Worm (Caenorhabditis elegans) whole organism, L4 larva: Measurements from ENCODE around the gene F18E3.13.

Source experiments
- F37D6.2 ChIP-seq: sonication (generic microtip); optimal IDR thresholded peaks from 2 replicates; lab custom pipeline; 2016; ENCODE audit warnings: mild to moderate bottlenecking, missing genetic modification characterization, missing compliant biosample characterization
- T20F7.1 ChIP-seq: fragments of 200-800 bp; sonication (Bioruptor generic); optimal IDR thresholded peaks from 2 replicates; lab custom pipeline; 2018; ENCODE audit warnings: mild to moderate bottlenecking, missing genetic modification characterization, missing compliant biosample characterization
- Y105C5A.15 ChIP-seq: fragments of 200-800 bp; sonication (Bioruptor generic); IDR thresholded peaks from 2 replicates; pipeline ENCODE4 v1.3.6; 2022; ENCODE audit warnings: missing genetic modification characterization, missing compliant biosample characterization
- Y5F2A.4 ChIP-seq: fragments of 200-800 bp; sonication (Bioruptor generic); optimal IDR thresholded peaks from 2 replicates; lab custom pipeline; 2018; ENCODE audit warnings: mild to moderate bottlenecking, missing genetic modification characterization, missing compliant biosample characterization
- Y75B8A.6 ChIP-seq: fragments of 200-800 bp; sonication (Bioruptor generic); IDR thresholded peaks from 2 replicates; pipeline ENCODE4 v1.3.6; 2022; ENCODE audit warnings: missing genetic modification reagents, missing genetic modification characterization, missing compliant biosample characterization
- aha-1 ChIP-seq: fragments of 150-350 bp; peaks from one replicate; lab custom pipeline; 2014; ENCODE audit warnings: missing biosample characterization, missing genetic modification characterization
- aly-2 ChIP-seq: sonication (generic microtip); optimal IDR thresholded peaks from 2 replicates; lab custom pipeline; 2018; ENCODE audit warnings: missing biosample characterization, missing genetic modification characterization
- ama-1 ChIP-seq: fragments of 150-350 bp; optimal IDR thresholded peaks from 2 replicates; lab custom pipeline; 2014; ENCODE audit warnings: inconsistent platforms, mixed read lengths
- attf-4 ChIP-seq: sonication (generic microtip); optimal IDR thresholded peaks from 3 replicates; lab custom pipeline; 2017; ENCODE audit warnings: missing biosample characterization, missing genetic modification characterization
- ceh-28 ChIP-seq: fragments of 150-350 bp; optimal IDR thresholded peaks from 2 replicates; lab custom pipeline; 2014; ENCODE audit warnings: missing biosample characterization, missing genetic modification reagents, missing genetic modification characterization
- ceh-62 ChIP-seq: sonication (generic microtip); optimal IDR thresholded peaks from 2 replicates; lab custom pipeline; 2017; ENCODE audit warnings: missing biosample characterization, missing genetic modification characterization
- daf-16 ChIP-seq, 3 experiments: sonication (generic microtip); optimal IDR thresholded peaks; 2 replicates each; lab custom pipeline; 2016 to 2017; ENCODE audit warnings: missing genetic modification characterization in 3 of 3, missing genetic modification reagents in 3 of 3, mild to moderate bottlenecking in 2 of 3, missing compliant biosample characterization in 2 of 3, missing biosample characterization in 1 of 3, moderate library complexity in 1 of 3
- dpl-1 ChIP-seq: fragments of 150-350 bp; optimal IDR thresholded peaks from 2 replicates; lab custom pipeline; 2014; ENCODE audit warnings: missing biosample characterization, missing genetic modification reagents, missing genetic modification characterization
- hif-1 ChIP-seq, 2 experiments: sonication (generic microtip); optimal IDR thresholded peaks; 2 replicates each; lab custom pipeline; 2016 to 2017; ENCODE audit warnings: missing compliant biosample characterization in 2 of 2, missing genetic modification characterization in 2 of 2, missing genetic modification reagents in 2 of 2, missing genotype in 2 of 2, mild to moderate bottlenecking in 1 of 2
- hlh-11 ChIP-seq: fragments of 200-800 bp; sonication (Bioruptor generic); optimal IDR thresholded peaks from 2 replicates; lab custom pipeline; 2018; ENCODE audit warnings: mild to moderate bottlenecking, missing genetic modification characterization, missing compliant biosample characterization
- lin-1 ChIP-seq: fragments of 200-800 bp; sonication (Bioruptor generic); IDR thresholded peaks from 2 replicates; pipeline ENCODE4 v1.3.6; 2022; ENCODE audit warnings: missing genetic modification reagents, missing genetic modification characterization, missing compliant biosample characterization
- lin-29 ChIP-seq: fragments of 200-800 bp; sonication (Bioruptor generic); IDR thresholded peaks from 2 replicates; pipeline ENCODE4 v1.3.6; 2022; ENCODE audit warnings: missing genetic modification reagents, missing genetic modification characterization, missing compliant biosample characterization
- lir-3 ChIP-seq: sonication (generic microtip); optimal IDR thresholded peaks from 2 replicates; lab custom pipeline; 2016; ENCODE audit warnings: mild to moderate bottlenecking, missing genetic modification characterization, missing compliant biosample characterization
- madf-9 ChIP-seq: fragments of 200-800 bp; sonication (Bioruptor generic); conservative IDR thresholded peaks from 2 replicates; pipeline ENCODE4 v1.3.6; 2022; ENCODE audit warnings: missing genetic modification reagents, missing genetic modification characterization, missing compliant biosample characterization
- nhr-102 ChIP-seq: sonication (generic microtip); optimal IDR thresholded peaks from 2 replicates; lab custom pipeline; 2016; ENCODE audit warnings: mild to moderate bottlenecking, missing genetic modification characterization, moderate library complexity, missing compliant biosample characterization
- nhr-237 ChIP-seq: sonication (generic microtip); optimal IDR thresholded peaks from 2 replicates; lab custom pipeline; 2017; ENCODE audit warnings: missing biosample characterization, missing genetic modification characterization
- nhr-25 ChIP-seq: sonication (generic microtip); optimal IDR thresholded peaks from 2 replicates; lab custom pipeline; 2017; ENCODE audit warnings: missing genetic modification characterization, mild to moderate bottlenecking, missing compliant biosample characterization, antibody characterized with exemption, moderate library complexity, borderline replicate concordance; ENCODE audit not compliant: insufficient read depth
- nhr-6 ChIP-seq: fragments of 150-350 bp; optimal IDR thresholded peaks from 2 replicates; lab custom pipeline; 2014; ENCODE audit warnings: missing biosample characterization, missing genetic modification characterization
- pqm-1 ChIP-seq: sonication (generic microtip); optimal IDR thresholded peaks from 2 replicates; lab custom pipeline; 2017; ENCODE audit warnings: missing biosample characterization, missing genetic modification characterization
- rbr-2 ChIP-seq: sonication (generic microtip); optimal IDR thresholded peaks from 2 replicates; lab custom pipeline; 2016; ENCODE audit warnings: missing genotype, missing genetic modification characterization, missing compliant biosample characterization
- sdz-12 ChIP-seq: fragments of 200-800 bp; sonication (Bioruptor generic); optimal IDR thresholded peaks from 2 replicates; lab custom pipeline; 2018; ENCODE audit warnings: mild to moderate bottlenecking, missing genetic modification characterization, missing compliant biosample characterization
- skn-1 ChIP-seq: fragments of 150-350 bp; optimal IDR thresholded peaks from 2 replicates; lab custom pipeline; 2014; ENCODE audit warnings: missing biosample characterization, missing genetic modification characterization
- spr-3 ChIP-seq: fragments of 200-800 bp; sonication (Bioruptor generic); optimal IDR thresholded peaks from 2 replicates; lab custom pipeline; 2018; ENCODE audit warnings: mild to moderate bottlenecking, missing genetic modification characterization, missing compliant biosample characterization
- tra-1 ChIP-seq: fragments of 200-800 bp; sonication (Bioruptor generic); IDR thresholded peaks from 2 replicates; pipeline ENCODE4 v1.3.6; 2022; ENCODE audit warnings: missing genetic modification reagents, missing genetic modification characterization, missing compliant biosample characterization
- unc-62 ChIP-seq, 3 experiments: fragments of 150-350 bp in 1 of 3; sonication (generic microtip); optimal IDR thresholded peaks in 2 of 3; peaks in 1 of 3; 1 replicate in 1 of 3; 2 replicates in 2 of 3; lab custom pipeline; 2014 to 2017; ENCODE audit warnings: missing biosample characterization in 3 of 3, missing genetic modification characterization in 3 of 3, missing genetic modification reagents in 3 of 3, missing genotype in 1 of 3
- vab-7 ChIP-seq: fragments of 200-800 bp; sonication (Bioruptor generic); IDR thresholded peaks from 2 replicates; pipeline ENCODE4 v1.3.6; 2022; ENCODE audit warnings: missing genetic modification reagents, missing genetic modification characterization, missing compliant biosample characterization
- zag-1 ChIP-seq: fragments of 150-350 bp; optimal IDR thresholded peaks from 2 replicates; lab custom pipeline; 2014; ENCODE audit warnings: missing biosample characterization, missing genetic modification characterization
- ztf-11 ChIP-seq: fragments of 150-350 bp; optimal IDR thresholded peaks from 2 replicates; lab custom pipeline; 2014; ENCODE audit warnings: missing biosample characterization, missing genetic modification characterization

F18E3.13 gene

ce11 chrV:7413107-7413774 is 2.7 kb upstream of the F18E3.13 start, which contains the start of gene F18E3.11 (continued):
- peak; percentile 71 for TF ChIP-seq hlh-11 (tag; lab: Kevin White, UChicago)
- TF ChIP-seq Y5F2A.4: no peak
- no peak for TF ChIP-seq lin-1 (GFP tag; lab: Robert Waterston, UW)
- TF ChIP-seq nhr-6 (tag; lab: Kevin White, UChicago): no peak
- TF ChIP-seq ztf-11 (tag; lab: Kevin White, UChicago): no peak
- TF ChIP-seq rbr-2: no peak
- TF ChIP-seq dpl-1 (GFP tag; lab: Kevin White, UChicago): no peak
- TF ChIP-seq hif-1 (tag; optimal IDR thresholded peaks at IDR 0.05; lab: Kevin White, UChicago): peak in 1 of 2 experiments; percentile 50
- TF ChIP-seq spr-3 (GFP tag; lab: Kevin White, UChicago): no peak
- TF ChIP-seq daf-16 (GFP tag; optimal IDR thresholded peaks at IDR 0.05; lab: Kevin White, UChicago): no peak
- no peak for TF ChIP-seq daf-16 (tag; optimal IDR thresholded peaks at IDR 0.05; lab: Kevin White, UChicago)
- TF ChIP-seq zag-1 (tag; lab: Kevin White, UChicago): no peak
- no peak for TF ChIP-seq lin-29
- TF ChIP-seq vab-7: no peak
- no peak for TF ChIP-seq Y105C5A.15 (GFP tag; lab: Robert Waterston, UW)
- no peak for TF ChIP-seq lir-3 (tag; lab: Kevin White, UChicago)
- TF ChIP-seq pqm-1: no peak
- no peak for TF ChIP-seq ceh-28
- no peak for TF ChIP-seq F37D6.2 (tag; lab: Kevin White, UChicago)
- TF ChIP-seq skn-1 (tag; lab: Kevin White, UChicago): no peak
- TF ChIP-seq ama-1: peak; percentile 94
- peak; percentile 72 for TF ChIP-seq nhr-25 (tag; lab: Kevin White, UChicago)
- TF ChIP-seq nhr-237 (tag; lab: Kevin White, UChicago): no peak
- TF ChIP-seq, all 104 proteins: peak for 16

- TF ChIP-seq ama-1: peak; percentile 96
- no peak for TF ChIP-seq madf-9 (GFP tag; lab: Robert Waterston, UW)
- TF ChIP-seq daf-16 (GFP tag; optimal IDR thresholded peaks at IDR 0.05; lab: Kevin White, UChicago): no peak
- no peak for TF ChIP-seq daf-16 (tag; optimal IDR thresholded peaks at IDR 0.05; lab: Kevin White, UChicago)
- TF ChIP-seq, all 104 proteins: peak for 1
Observed at ce11 chrV:7414909-7415308, 1.1 kb upstream of the F18E3.13 start, which contains the start of gene F18E3.12. F18E3.12 (plus strand) TSS chrV:7414985.

- TF ChIP-seq aly-2: no peak
- peak; percentile 14 for TF ChIP-seq T20F7.1 (GFP tag; lab: Kevin White, UChicago)
- TF ChIP-seq hif-1 (tag; optimal IDR thresholded peaks at IDR 0.05; lab: Kevin White, UChicago): no peak
- no peak for TF ChIP-seq Y75B8A.6 (GFP tag; lab: Robert Waterston, UW)
- peak; percentile 89 for TF ChIP-seq aha-1 (tag; lab: Kevin White, UChicago)
- no peak for TF ChIP-seq attf-4 (tag; lab: Kevin White, UChicago)
- no peak for TF ChIP-seq nhr-25 (tag; lab: Kevin White, UChicago)
- peak; percentile 5 for TF ChIP-seq nhr-102 (tag; lab: Kevin White, UChicago)
- no peak for TF ChIP-seq ceh-62 (tag; lab: Kevin White, UChicago)
- TF ChIP-seq tra-1 (GFP tag; lab: Robert Waterston, UW): no peak
- no peak for TF ChIP-seq unc-62 (GFP tag; optimal IDR thresholded peaks at IDR 0.05 in 1 of 2; lab: Kevin White, UChicago)
- no peak for TF ChIP-seq unc-62 (tag; optimal IDR thresholded peaks at IDR 0.05; lab: Kevin White, UChicago)
- TF ChIP-seq sdz-12: no peak
Observed at ce11 chrV:7416569-7416968, 605 bp downstream of the F18E3.13 start.
